Worm (Caenorhabditis elegans) whole organism, young adult: ENCODE data around the gene clec-176.
A peak's percentile ranks its signal among the peaks of the same experiment; 100 is the strongest.

Source experiments
- C06A6.2 ChIP-seq: fragments of 200-800 bp; sonication (Bioruptor generic); conservative IDR thresholded peaks from 2 replicates; pipeline ENCODE4 v1.3.6; 2022; ENCODE audit warnings: missing genetic modification characterization, missing compliant biosample characterization
- C17E4.6 ChIP-seq: fragments of 200-800 bp; sonication (Bioruptor generic); IDR thresholded peaks from 2 replicates; pipeline ENCODE4 v1.3.6; 2022; ENCODE audit warnings: missing genetic modification reagents, missing genetic modification characterization, missing compliant biosample characterization
- F23B12.7 ChIP-seq: sonication (generic microtip); optimal IDR thresholded peaks from 2 replicates; lab custom pipeline; 2017; ENCODE audit warnings: missing genetic modification characterization, mild to moderate bottlenecking, missing compliant biosample characterization, antibody characterized with exemption, moderate library complexity; ENCODE audit not compliant: insufficient read depth
- F37B4.10 ChIP-seq: fragments of 200-800 bp; sonication (Bioruptor generic); IDR thresholded peaks from 2 replicates; pipeline ENCODE4 v1.3.6; 2022; ENCODE audit warnings: missing genetic modification characterization, missing compliant biosample characterization
- F52B5.7 ChIP-seq: sonication (generic microtip); optimal IDR thresholded peaks from 2 replicates; lab custom pipeline; 2016; ENCODE audit warnings: mild to moderate bottlenecking, missing genetic modification characterization, missing compliant biosample characterization
- K11D2.4 ChIP-seq: fragments of 200-800 bp; sonication (Bioruptor generic); IDR thresholded peaks from 2 replicates; pipeline ENCODE4 v1.3.6; 2022; ENCODE audit warnings: missing genetic modification reagents, missing genetic modification characterization, missing compliant biosample characterization
- K12H6.12 ChIP-seq: fragments of 200-800 bp; sonication (Bioruptor generic); optimal IDR thresholded peaks from 2 replicates; lab custom pipeline; 2018; ENCODE audit warnings: mild to moderate bottlenecking, missing genetic modification characterization, missing compliant biosample characterization
- T07F8.4 ChIP-seq: sonication (generic microtip); optimal IDR thresholded peaks from 2 replicates; lab custom pipeline; 2016; ENCODE audit warnings: mild to moderate bottlenecking, missing genetic modification characterization, moderate library complexity, missing compliant biosample characterization
- T26A5.8 ChIP-seq: sonication (generic microtip); optimal IDR thresholded peaks from 2 replicates; lab custom pipeline; 2016; ENCODE audit warnings: missing genetic modification characterization, missing compliant biosample characterization
- Y53G8AR.9 ChIP-seq: fragments of 200-800 bp; sonication (Bioruptor generic); conservative IDR thresholded peaks from 2 replicates; pipeline ENCODE4 v1.3.6; 2022; ENCODE audit warnings: missing genetic modification reagents, missing genetic modification characterization, missing compliant biosample characterization
- Y67H2A.10 ChIP-seq: fragments of 200-800 bp; sonication (Bioruptor generic); conservative IDR thresholded peaks from 2 replicates; pipeline ENCODE4 v1.3.6; 2022; ENCODE audit warnings: missing genetic modification reagents, missing genetic modification characterization, missing compliant biosample characterization
- athp-1 ChIP-seq: sonication (generic microtip); optimal IDR thresholded peaks from 2 replicates; lab custom pipeline; 2017; ENCODE audit warnings: mild to moderate bottlenecking, missing genetic modification characterization, missing compliant biosample characterization
- ceh-91 ChIP-seq: fragments of 200-800 bp; sonication (Bioruptor generic); IDR thresholded peaks from 2 replicates; pipeline ENCODE4 v1.3.6; 2022; ENCODE audit warnings: missing genetic modification reagents, missing genetic modification characterization, missing compliant biosample characterization
- egl-18 ChIP-seq: fragments of 200-800 bp; sonication (Bioruptor generic); IDR thresholded peaks from 2 replicates; pipeline ENCODE4 v1.3.6; 2022; ENCODE audit warnings: missing genetic modification reagents, missing genetic modification characterization, missing compliant biosample characterization
- egrh-3 ChIP-seq: fragments of 200-800 bp; sonication (Bioruptor generic); IDR thresholded peaks from 2 replicates; pipeline ENCODE4 v1.3.6; 2022; ENCODE audit warnings: missing genetic modification reagents, missing genetic modification characterization, missing compliant biosample characterization
- fkh-3 ChIP-seq: sonication (generic microtip); optimal IDR thresholded peaks from 2 replicates; lab custom pipeline; 2016; ENCODE audit warnings: mild to moderate bottlenecking, missing genetic modification characterization, missing compliant biosample characterization
- hlh-26 ChIP-seq: fragments of 200-800 bp; sonication (Bioruptor generic); conservative IDR thresholded peaks from 2 replicates; pipeline ENCODE4 v1.3.6; 2022; ENCODE audit warnings: missing genetic modification reagents, missing genetic modification characterization, missing compliant biosample characterization
- hmg-1.2 ChIP-seq: fragments of 200-800 bp; sonication (Bioruptor generic); IDR thresholded peaks from 2 replicates; pipeline ENCODE4 v1.3.6; 2022; ENCODE audit warnings: missing genetic modification reagents, missing genetic modification characterization, missing compliant biosample characterization
- let-526 ChIP-seq: fragments of 200-800 bp; sonication (Bioruptor generic); IDR thresholded peaks from 2 replicates; pipeline ENCODE4 v1.3.6; 2022; ENCODE audit warnings: missing genetic modification reagents, missing genetic modification characterization, missing compliant biosample characterization
- lin-54 ChIP-seq: fragments of 200-800 bp; sonication (Bioruptor generic); optimal IDR thresholded peaks from 2 replicates; lab custom pipeline; 2018; ENCODE audit warnings: mild to moderate bottlenecking, missing genetic modification characterization, missing compliant biosample characterization
- lir-1 ChIP-seq: fragments of 200-800 bp; sonication (Bioruptor generic); conservative IDR thresholded peaks from 2 replicates; pipeline ENCODE4 v1.3.6; 2022; ENCODE audit warnings: missing genetic modification reagents, missing genetic modification characterization, missing compliant biosample characterization
- nhr-120 ChIP-seq: fragments of 200-800 bp; sonication (Bioruptor generic); IDR thresholded peaks from 2 replicates; pipeline ENCODE4 v1.3.6; 2022; ENCODE audit warnings: missing genetic modification characterization, missing compliant biosample characterization
- nhr-90 ChIP-seq: sonication (generic microtip); optimal IDR thresholded peaks from 2 replicates; lab custom pipeline; 2016; ENCODE audit warnings: missing genotype, mild to moderate bottlenecking, missing genetic modification characterization, missing compliant biosample characterization
- pha-4 ChIP-seq: fragments of 150-350 bp; sonication (generic microtip); optimal IDR thresholded peaks from 2 replicates; lab custom pipeline; 2014; ENCODE audit warnings: missing biosample characterization, missing genetic modification reagents, missing genetic modification characterization
- repo-1 ChIP-seq: sonication (generic microtip); optimal IDR thresholded peaks from 2 replicates; lab custom pipeline; 2017; ENCODE audit warnings: mild to moderate bottlenecking, missing genetic modification characterization, missing compliant biosample characterization
- rpc-1 ChIP-seq, 2 experiments: fragments of 150-350 bp in 1 of 2; sonication (generic microtip) in 1 of 2; optimal IDR thresholded peaks; 2 replicates each; lab custom pipeline; 2014 to 2018; ENCODE audit warnings: missing biosample characterization in 1 of 2, missing genetic modification characterization in 1 of 2, missing genetic modification reagents in 1 of 2, missing genotype in 1 of 2
- snpc-1.1 ChIP-seq: sonication (generic microtip); optimal IDR thresholded peaks from 2 replicates; lab custom pipeline; 2017; ENCODE audit warnings: missing genetic modification characterization, mild to moderate bottlenecking, missing compliant biosample characterization, antibody characterized with exemption, moderate library complexity, missing genotype, missing genetic modification reagents; ENCODE audit not compliant: insufficient read depth
- snpc-1.3 ChIP-seq: sonication (generic microtip); optimal IDR thresholded peaks from 2 replicates; lab custom pipeline; 2017; ENCODE audit warnings: missing genetic modification characterization, mild to moderate bottlenecking, missing compliant biosample characterization, antibody characterized with exemption, moderate library complexity, missing genotype, missing genetic modification reagents; ENCODE audit not compliant: insufficient read depth
- sptf-2 ChIP-seq: fragments of 200-800 bp; sonication (Bioruptor generic); optimal IDR thresholded peaks from 2 replicates; lab custom pipeline; 2018; ENCODE audit warnings: mild to moderate bottlenecking, missing genetic modification characterization, missing compliant biosample characterization
- zfh-2 ChIP-seq: fragments of 200-800 bp; sonication (Bioruptor generic); conservative IDR thresholded peaks from 2 replicates; pipeline ENCODE4 v1.3.6; 2022; ENCODE audit warnings: missing genetic modification reagents, missing genetic modification characterization, missing compliant biosample characterization
- zim-3 ChIP-seq: sonication (generic microtip); optimal IDR thresholded peaks from 2 replicates; lab custom pipeline; 2017; ENCODE audit warnings: mild to moderate bottlenecking, missing genetic modification characterization, moderate library complexity, missing compliant biosample characterization
- ztf-22 ChIP-seq: fragments of 200-800 bp; sonication (Bioruptor generic); optimal IDR thresholded peaks from 2 replicates; lab custom pipeline; 2018; ENCODE audit warnings: mild to moderate bottlenecking, missing genetic modification characterization, moderate library complexity, missing compliant biosample characterization
- ztf-25 ChIP-seq: fragments of 200-800 bp; sonication (Bioruptor generic); IDR thresholded peaks from 2 replicates; pipeline ENCODE4 v1.3.6; 2022; ENCODE audit warnings: missing genetic modification reagents, missing genetic modification characterization, missing compliant biosample characterization
- ztf-26 ChIP-seq: sonication (generic microtip); optimal IDR thresholded peaks from 2 replicates; lab custom pipeline; 2017; ENCODE audit warnings: missing genetic modification characterization, missing compliant biosample characterization
- ztf-6 ChIP-seq: fragments of 200-800 bp; sonication (Bioruptor generic); IDR thresholded peaks from 2 replicates; pipeline ENCODE4 v1.3.6; 2022; ENCODE audit warnings: missing genetic modification reagents, missing genetic modification characterization, missing compliant biosample characterization

clec-176 gene

ce11 chrIV:4969419-4969818 lies 14.4 kb upstream of the clec-176 start, which contains the start of gene Y9C9A.13:
Gene Y9C9A.13 (minus strand): TSS chrIV:4969519.
- no peak for TF ChIP-seq fkh-3 (tag; lab: Kevin White, UChicago)

ce11 chrIV:4975995-4976394 lies 7.9 kb upstream of the clec-176 start, which contains the start of gene Y9C9A.16:
Gene Y9C9A.16 (minus strand): TSS chrIV:4976125.
- TF ChIP-seq zfh-2 (GFP tag; lab: Robert Waterston, UW) (no peak), zim-3 (no peak), F23B12.7 (tag; lab: Kevin White, UChicago) (no peak), F37B4.10 (GFP tag; lab: Robert Waterston, UW) (no peak), repo-1 (no peak), Y67H2A.10 (GFP tag; lab: Robert Waterston, UW) (no peak), ztf-26 (tag; lab: Kevin White, UChicago) (no peak), ztf-6 (GFP tag; lab: Robert Waterston, UW) (no peak), K11D2.4 (no peak), athp-1 (tag; lab: Kevin White, UChicago) (no peak), K12H6.12 (tag; lab: Kevin White, UChicago) (no peak), snpc-1.3 (tag; lab: Kevin White, UChicago) (no peak), ztf-25 (GFP tag; lab: Robert Waterston, UW) (no peak), T07F8.4 (tag; lab: Kevin White, UChicago) (no peak), lir-1 (GFP tag; lab: Robert Waterston, UW) (no peak), T26A5.8 (tag; lab: Kevin White, UChicago) (no peak), pha-4 (no peak), Y53G8AR.9 (GFP tag; lab: Robert Waterston, UW) (no peak)

ce11 chrIV:4977176-4977693 lies 6.6 kb upstream of the clec-176 start, which contains the start of gene E03H12.5:
Gene E03H12.5 (plus strand): TSS chrIV:4977226.
- TF ChIP-seq nhr-120 (GFP tag; lab: Robert Waterston, UW) (no peak), egl-18 (GFP tag; lab: Robert Waterston, UW) (no peak), C06A6.2 (GFP tag; lab: Robert Waterston, UW) (no peak), egrh-3 (GFP tag; lab: Robert Waterston, UW) (peak; percentile 85; the same call in 1 of the 2 replicates)

- TF ChIP-seq ceh-91 (GFP tag; lab: Robert Waterston, UW) = no peak
- no peak for TF ChIP-seq let-526 (GFP tag; lab: Robert Waterston, UW)
- no peak for TF ChIP-seq nhr-90 (tag; lab: Kevin White, UChicago)
- no peak for TF ChIP-seq rpc-1 (optimal IDR thresholded peaks at IDR 0.05; lab: Kevin White, UChicago)
- no peak for TF ChIP-seq rpc-1 (tag; optimal IDR thresholded peaks at IDR 0.05; lab: Kevin White, UChicago)
- no peak for TF ChIP-seq snpc-1.1 (tag; lab: Kevin White, UChicago)
- TF ChIP-seq lin-54 (GFP tag; lab: Kevin White, UChicago) = no peak
- no peak for TF ChIP-seq F23B12.7 (tag; lab: Kevin White, UChicago)
- TF ChIP-seq zfh-2 (GFP tag; lab: Robert Waterston, UW) = no peak
- TF ChIP-seq hmg-1.2 = no peak
- TF ChIP-seq fkh-3 (tag; lab: Kevin White, UChicago) = no peak
- no peak for TF ChIP-seq sptf-2
- TF ChIP-seq C17E4.6 (GFP tag; lab: Robert Waterston, UW) = no peak
- TF ChIP-seq snpc-1.3 (tag; lab: Kevin White, UChicago) = no peak
- TF ChIP-seq F52B5.7 = no peak
- TF ChIP-seq ztf-22 = no peak
- no peak for TF ChIP-seq hlh-26 (GFP tag; lab: Robert Waterston, UW)
- TF ChIP-seq zim-3 = no peak
- TF ChIP-seq, all 124 proteins: peak for 0
Measured at ce11 chrIV:4981027-4981426, 2.8 kb upstream of the clec-176 start, which contains the start of gene srz-24. Gene srz-24 (minus strand): TSS chrIV:4981127.
